Worm (Caenorhabditis elegans) whole organism, L4 larva: ENCODE data around the gene str-158.

ENCODE experiments used
- Y48G9A.11 ChIP-seq: fragments of 200-800 bp; sonication (Bioruptor generic); IDR thresholded peaks from 2 replicates; pipeline ENCODE4 v1.3.6; 2022; ENCODE audit warnings: missing genetic modification reagents, missing genetic modification characterization, missing compliant biosample characterization
- lim-7 ChIP-seq: fragments of 200-800 bp; sonication (Bioruptor generic); IDR thresholded peaks from 2 replicates; pipeline ENCODE4 v1.3.6; 2022; ENCODE audit warnings: missing genetic modification characterization, missing compliant biosample characterization
- lin-13 ChIP-seq: fragments of 150-350 bp; optimal IDR thresholded peaks from 2 replicates; lab custom pipeline; 2014; ENCODE audit warnings: missing biosample characterization, missing genetic modification reagents, missing genetic modification characterization
- lin-29 ChIP-seq: fragments of 200-800 bp; sonication (Bioruptor generic); IDR thresholded peaks from 2 replicates; pipeline ENCODE4 v1.3.6; 2022; ENCODE audit warnings: missing genetic modification reagents, missing genetic modification characterization, missing compliant biosample characterization
- mxl-3 ChIP-seq: fragments of 200-800 bp; sonication (Bioruptor generic); optimal IDR thresholded peaks from 2 replicates; lab custom pipeline; 2018; ENCODE audit warnings: mild to moderate bottlenecking, missing genetic modification characterization, missing compliant biosample characterization
- nhr-25 ChIP-seq: sonication (generic microtip); optimal IDR thresholded peaks from 2 replicates; lab custom pipeline; 2017; ENCODE audit warnings: missing genetic modification characterization, mild to moderate bottlenecking, missing compliant biosample characterization, antibody characterized with exemption, moderate library complexity, borderline replicate concordance; ENCODE audit not compliant: insufficient read depth
- nhr-28 ChIP-seq: fragments of 150-350 bp; optimal IDR thresholded peaks from 2 replicates; lab custom pipeline; 2014; ENCODE audit warnings: missing biosample characterization, missing genetic modification characterization
- nhr-77 ChIP-seq: fragments of 150-350 bp; optimal IDR thresholded peaks from 2 replicates; lab custom pipeline; 2014; ENCODE audit warnings: missing biosample characterization, missing genetic modification characterization
- skn-1 ChIP-seq: fragments of 150-350 bp; optimal IDR thresholded peaks from 2 replicates; lab custom pipeline; 2014; ENCODE audit warnings: missing biosample characterization, missing genetic modification characterization
- unc-62 ChIP-seq, 3 experiments: fragments of 150-350 bp in 1 of 3; sonication (generic microtip); optimal IDR thresholded peaks in 2 of 3; peaks in 1 of 3; 1 replicate in 1 of 3; 2 replicates in 2 of 3; lab custom pipeline; 2014 to 2017; ENCODE audit warnings: missing biosample characterization in 3 of 3, missing genetic modification characterization in 3 of 3, missing genetic modification reagents in 3 of 3, missing genotype in 1 of 3
- vab-7 ChIP-seq: fragments of 200-800 bp; sonication (Bioruptor generic); IDR thresholded peaks from 2 replicates; pipeline ENCODE4 v1.3.6; 2022; ENCODE audit warnings: missing genetic modification reagents, missing genetic modification characterization, missing compliant biosample characterization
- zag-1 ChIP-seq: fragments of 150-350 bp; optimal IDR thresholded peaks from 2 replicates; lab custom pipeline; 2014; ENCODE audit warnings: missing biosample characterization, missing genetic modification characterization

ce11 chrIV:4870546-4870945, 47.3 kb upstream of the str-158 start, which contains the start of gene str-175:
- no peak for TF ChIP-seq nhr-28 (tag; lab: Kevin White, UChicago)
- no peak for TF ChIP-seq lin-13 (GFP tag; lab: Kevin White, UChicago)
- TF ChIP-seq lin-29 (GFP tag; lab: Robert Waterston, UW) = no peak
- no peak for TF ChIP-seq Y48G9A.11 (GFP tag; lab: Robert Waterston, UW)
- TF ChIP-seq lim-7 (GFP tag; lab: Robert Waterston, UW) = no peak
- no peak for TF ChIP-seq unc-62 (GFP tag; optimal IDR thresholded peaks at IDR 0.05 in 1 of 2; lab: Kevin White, UChicago)
- no peak for TF ChIP-seq unc-62 (tag; optimal IDR thresholded peaks at IDR 0.05; lab: Kevin White, UChicago)
- no peak for TF ChIP-seq vab-7 (GFP tag; lab: Robert Waterston, UW)
- TF ChIP-seq nhr-25 = no peak
- TF ChIP-seq skn-1 (tag; lab: Kevin White, UChicago) = no peak
- TF ChIP-seq zag-1 (tag; lab: Kevin White, UChicago) = no peak
- TF ChIP-seq nhr-77 = no peak
- TF ChIP-seq mxl-3 (GFP tag; lab: Kevin White, UChicago) = no peak
